Worm (Caenorhabditis elegans) whole organism, L2 larva: ENCODE measurements around the gene Y53F4B.39.
A peak's percentile ranks its signal among the peaks of the same experiment; 100 is the strongest.

Source experiments
- C34F6.9 ChIP-seq: fragments of 150-350 bp; optimal IDR thresholded peaks from 2 replicates; lab custom pipeline; 2014; ENCODE audit warnings: missing biosample characterization, missing genetic modification characterization
- F13H6.1 ChIP-seq: sonication (generic microtip); optimal IDR thresholded peaks from 2 replicates; lab custom pipeline; 2016; ENCODE audit warnings: missing genetic modification characterization, missing compliant biosample characterization
- R02D3.7 ChIP-seq: fragments of 150-350 bp; optimal IDR thresholded peaks from 2 replicates; lab custom pipeline; 2014; ENCODE audit warnings: missing biosample characterization, missing genetic modification characterization
- Y55F3AM.14 ChIP-seq: fragments of 200-800 bp; sonication (Bioruptor generic); optimal IDR thresholded peaks from 2 replicates; lab custom pipeline; 2018; ENCODE audit warnings: mild to moderate bottlenecking, missing genetic modification characterization, missing compliant biosample characterization
- aly-2 ChIP-seq: fragments of 150-350 bp; optimal IDR thresholded peaks from 2 replicates; lab custom pipeline; 2014; ENCODE audit warnings: missing biosample characterization, missing genetic modification characterization
- ama-1 ChIP-seq: fragments of 150-350 bp; optimal IDR thresholded peaks from 2 replicates; lab custom pipeline; 2018; ENCODE audit warnings: inconsistent platforms
- blmp-1 ChIP-seq: sonication (generic microtip); optimal IDR thresholded peaks from 2 replicates; lab custom pipeline; 2017; ENCODE audit warnings: missing genetic modification characterization, mild to moderate bottlenecking, missing compliant biosample characterization, antibody characterized with exemption, moderate library complexity; ENCODE audit not compliant: insufficient read depth
- ceh-82 ChIP-seq: fragments of 150-350 bp; optimal IDR thresholded peaks from 2 replicates; lab custom pipeline; 2014; ENCODE audit warnings: missing biosample characterization, missing genetic modification characterization
- crh-2 ChIP-seq: sonication (generic microtip); optimal IDR thresholded peaks from 2 replicates; lab custom pipeline; 2017; ENCODE audit warnings: missing biosample characterization, missing genetic modification characterization
- dmd-4 ChIP-seq: sonication (generic microtip); optimal IDR thresholded peaks from 2 replicates; lab custom pipeline; 2017; ENCODE audit warnings: missing biosample characterization, missing genetic modification characterization
- egl-27 ChIP-seq: sonication (generic microtip); optimal IDR thresholded peaks from 3 replicates; lab custom pipeline; 2017; ENCODE audit warnings: missing biosample characterization, missing genetic modification reagents, missing genetic modification characterization
- elt-1 ChIP-seq: fragments of 150-350 bp; optimal IDR thresholded peaks from 2 replicates; lab custom pipeline; 2014; ENCODE audit warnings: missing biosample characterization, missing genetic modification characterization
- elt-3 ChIP-seq: sonication (generic microtip); optimal IDR thresholded peaks from 2 replicates; lab custom pipeline; 2017; ENCODE audit warnings: missing biosample characterization, missing genetic modification characterization
- fos-1 ChIP-seq: fragments of 150-350 bp; optimal IDR thresholded peaks from 2 replicates; lab custom pipeline; 2014; ENCODE audit warnings: missing biosample characterization, missing genetic modification characterization
- gmeb-1 ChIP-seq: fragments of 150-350 bp; optimal IDR thresholded peaks from 2 replicates; lab custom pipeline; 2014; ENCODE audit warnings: missing biosample characterization, missing genetic modification characterization
- lin-39 ChIP-seq: fragments of 150-350 bp; optimal IDR thresholded peaks from 2 replicates; lab custom pipeline; 2014; ENCODE audit warnings: missing biosample characterization, missing genetic modification reagents, missing genetic modification characterization
- lsy-2 ChIP-seq, 2 experiments: fragments of 150-350 bp in 1 of 2; sonication (generic microtip) in 1 of 2; optimal IDR thresholded peaks; 2 replicates each; lab custom pipeline; 2014 to 2017; ENCODE audit warnings: missing biosample characterization in 2 of 2, missing genetic modification characterization in 2 of 2
- mab-5 ChIP-seq: fragments of 150-350 bp; optimal IDR thresholded peaks from 2 replicates; lab custom pipeline; 2014; ENCODE audit warnings: missing biosample characterization, missing genetic modification characterization
- mbf-1 ChIP-seq: sonication (generic microtip); optimal IDR thresholded peaks from 2 replicates; lab custom pipeline; 2017; ENCODE audit warnings: missing biosample characterization, missing genetic modification characterization
- mdl-1 ChIP-seq, 2 experiments: fragments of 150-350 bp in 1 of 2; sonication (generic microtip) in 1 of 2; optimal IDR thresholded peaks; 2 replicates each; lab custom pipeline; 2017; ENCODE audit warnings: missing biosample characterization in 2 of 2, missing genetic modification characterization in 2 of 2
- nhr-10 ChIP-seq: sonication (generic microtip); optimal IDR thresholded peaks from 2 replicates; lab custom pipeline; 2017; ENCODE audit warnings: missing biosample characterization, missing genetic modification characterization
- nhr-11 ChIP-seq: fragments of 150-350 bp; optimal IDR thresholded peaks from 2 replicates; lab custom pipeline; 2014; ENCODE audit warnings: missing biosample characterization, missing genetic modification characterization
- nhr-12 ChIP-seq: fragments of 150-350 bp; optimal IDR thresholded peaks from 2 replicates; lab custom pipeline; 2014; ENCODE audit warnings: missing biosample characterization, missing genetic modification characterization
- nhr-237 ChIP-seq: fragments of 150-350 bp; optimal IDR thresholded peaks from 2 replicates; lab custom pipeline; 2014; ENCODE audit warnings: missing biosample characterization, missing genetic modification characterization
- nhr-6 ChIP-seq: fragments of 150-350 bp; optimal IDR thresholded peaks from 2 replicates; lab custom pipeline; 2014; ENCODE audit warnings: missing biosample characterization, missing genetic modification characterization
- sem-4 ChIP-seq: fragments of 150-350 bp; optimal IDR thresholded peaks from 2 replicates; lab custom pipeline; 2014; ENCODE audit warnings: missing biosample characterization, missing genetic modification reagents, missing genetic modification characterization
- skn-1 ChIP-seq: sonication (generic microtip); optimal IDR thresholded peaks from 2 replicates; lab custom pipeline; 2017; ENCODE audit warnings: missing biosample characterization, missing genetic modification characterization
- snpc-4 ChIP-seq: fragments of 150-350 bp; optimal IDR thresholded peaks from 2 replicates; lab custom pipeline; 2014; ENCODE audit warnings: missing biosample characterization, missing genetic modification characterization
- unc-39 ChIP-seq: fragments of 150-350 bp; optimal IDR thresholded peaks from 2 replicates; lab custom pipeline; 2014; ENCODE audit warnings: missing biosample characterization, missing genetic modification characterization
- unc-55 ChIP-seq: fragments of 150-350 bp; sonication (generic microtip); optimal IDR thresholded peaks from 3 replicates; lab custom pipeline; 2014; ENCODE audit warnings: missing biosample characterization, missing genetic modification reagents, missing genetic modification characterization
- unc-62 ChIP-seq: fragments of 150-350 bp; optimal IDR thresholded peaks from 2 replicates; lab custom pipeline; 2014; ENCODE audit warnings: missing biosample characterization, missing genetic modification reagents, missing genetic modification characterization
- ztf-1 ChIP-seq: fragments of 200-800 bp; sonication (Bioruptor generic); conservative IDR thresholded peaks from 2 replicates; pipeline ENCODE4 v1.3.6; 2022; ENCODE audit warnings: missing genetic modification characterization, missing compliant biosample characterization
- ztf-4 ChIP-seq: fragments of 150-350 bp; optimal IDR thresholded peaks from 2 replicates; lab custom pipeline; 2014; ENCODE audit warnings: missing biosample characterization, missing genetic modification characterization

The Y53F4B.39 gene

ce11 chrII:15119537-15120360 lies 9.8 kb downstream of the Y53F4B.39 start, which contains the start of gene arp-1 (continued):
- TF ChIP-seq egl-27 (no peak), unc-55 (GFP tag; lab: Kevin White, UChicago) (peak; percentile 75), unc-39 (tag; lab: Kevin White, UChicago) (no peak), Y55F3AM.14 (GFP tag; lab: Kevin White, UChicago) (no peak), snpc-4 (tag; lab: Kevin White, UChicago) (peak; percentile 9), nhr-11 (tag; lab: Kevin White, UChicago) (no peak), ztf-1 (GFP tag; lab: Robert Waterston, UW) (no peak), nhr-10 (tag; lab: Kevin White, UChicago) (no peak), ztf-4 (tag; lab: Kevin White, UChicago) (no peak), fos-1 (tag; lab: Kevin White, UChicago) (peak; percentile 58), unc-62 (GFP tag; lab: Kevin White, UChicago) (no peak), aly-2 (tag; lab: Kevin White, UChicago) (no peak)

- no peak for TF ChIP-seq mdl-1 (tag; optimal IDR thresholded peaks at IDR 0.05; lab: Kevin White, UChicago)
- no peak for TF ChIP-seq sem-4
- no peak for TF ChIP-seq crh-2 (tag; lab: Kevin White, UChicago)
- no peak for TF ChIP-seq egl-27
- no peak for TF ChIP-seq unc-55 (GFP tag; lab: Kevin White, UChicago)
- TF ChIP-seq F13H6.1 (tag; lab: Kevin White, UChicago), result no peak
- no peak for TF ChIP-seq nhr-237 (tag; lab: Kevin White, UChicago)
- TF ChIP-seq blmp-1, result no peak
- TF ChIP-seq Y55F3AM.14 (GFP tag; lab: Kevin White, UChicago), result no peak
- no peak for TF ChIP-seq nhr-12
- no peak for TF ChIP-seq C34F6.9 (tag; lab: Kevin White, UChicago)
- TF ChIP-seq ztf-4 (tag; lab: Kevin White, UChicago), result no peak
- TF ChIP-seq nhr-11 (tag; lab: Kevin White, UChicago), result no peak
- no peak for TF ChIP-seq dmd-4 (tag; lab: Kevin White, UChicago)
- no peak for TF ChIP-seq skn-1 (tag; lab: Kevin White, UChicago)
- TF ChIP-seq nhr-6 (tag; lab: Kevin White, UChicago), result no peak
- TF ChIP-seq ama-1 (lab: Kevin White, UChicago), result no peak
- no peak for TF ChIP-seq snpc-4 (tag; lab: Kevin White, UChicago)
Measured at ce11 chrII:15124193-15124592, 14.2 kb downstream of the Y53F4B.39 start, which contains the start of gene Y53F4B.23. Y53F4B.23 (plus strand) TSS chrII:15124504.

- TF ChIP-seq unc-39 (tag; lab: Kevin White, UChicago), result no peak
- TF ChIP-seq ama-1 (lab: Kevin White, UChicago), result no peak
- no peak for TF ChIP-seq lsy-2 (tag; optimal IDR thresholded peaks at IDR 0.05; lab: Kevin White, UChicago)
Measured at ce11 chrII:15130512-15130911, 20.6 kb downstream of the Y53F4B.39 start, which contains the start of gene Y53F4B.62. Y53F4B.62 (minus strand) TSS chrII:15130612.

- TF ChIP-seq nhr-10 (tag; lab: Kevin White, UChicago) (no peak), R02D3.7 (tag; lab: Kevin White, UChicago) (no peak), snpc-4 (tag; lab: Kevin White, UChicago) (no peak), ztf-4 (tag; lab: Kevin White, UChicago) (no peak), gmeb-1 (tag; lab: Kevin White, UChicago) (no peak), unc-39 (tag; lab: Kevin White, UChicago) (no peak), ceh-82 (tag; lab: Kevin White, UChicago) (no peak), ama-1 (lab: Kevin White, UChicago) (no peak), elt-1 (no peak), ztf-1 (GFP tag; lab: Robert Waterston, UW) (no peak), nhr-11 (tag; lab: Kevin White, UChicago) (no peak), aly-2 (tag; lab: Kevin White, UChicago) (no peak), lin-39 (tag; lab: Kevin White, UChicago) (no peak), mbf-1 (tag; lab: Kevin White, UChicago) (no peak), elt-3 (tag; lab: Kevin White, UChicago) (no peak), mab-5 (tag; lab: Kevin White, UChicago) (no peak), nhr-6 (tag; lab: Kevin White, UChicago) (no peak)
- TF ChIP-seq, all 48 proteins: peak for 0
Measured at ce11 chrII:15134332-15134731, 24.4 kb downstream of the Y53F4B.39 start, which contains the start of gene Y53F4B.24. Y53F4B.24 (minus strand) TSS chrII:15134432.
